Fruit fly (Drosophila melanogaster) whole organism, wandering third instar larva: Measurements from ENCODE around the gene Nckx30C.

ENCODE experiments used
- Abd-B ChIP-seq: fragments of >200 bp; optimal IDR thresholded peaks from 2 replicates; lab custom pipeline; 2017; ENCODE audit warnings: missing biosample characterization, missing genetic modification characterization
- Hnf4 ChIP-seq: fragments of 200-800 bp; sonication (Bioruptor generic); optimal IDR thresholded peaks from 2 replicates; lab custom pipeline; 2016; ENCODE audit warnings: missing biosample characterization, mild to moderate bottlenecking, missing genetic modification characterization
- OdsH ChIP-seq: fragments of 200-800 bp; sonication (Bioruptor generic); optimal IDR thresholded peaks from 2 replicates; lab custom pipeline; 2016; ENCODE audit warnings: missing biosample characterization, mild to moderate bottlenecking, missing genetic modification characterization
- h ChIP-seq: fragments of 200-800 bp; sonication (Bioruptor generic); optimal IDR thresholded peaks from 3 replicates; lab custom pipeline; 2016; ENCODE audit warnings: missing biosample characterization, mild to moderate bottlenecking, missing genetic modification characterization
- pan ChIP-seq: fragments of >200 bp; optimal IDR thresholded peaks from 2 replicates; lab custom pipeline; 2017
- usp ChIP-seq: fragments of >200 bp; optimal IDR thresholded peaks from 2 replicates; lab custom pipeline; 2017; ENCODE audit warnings: missing biosample characterization, missing genetic modification characterization

DNA sequence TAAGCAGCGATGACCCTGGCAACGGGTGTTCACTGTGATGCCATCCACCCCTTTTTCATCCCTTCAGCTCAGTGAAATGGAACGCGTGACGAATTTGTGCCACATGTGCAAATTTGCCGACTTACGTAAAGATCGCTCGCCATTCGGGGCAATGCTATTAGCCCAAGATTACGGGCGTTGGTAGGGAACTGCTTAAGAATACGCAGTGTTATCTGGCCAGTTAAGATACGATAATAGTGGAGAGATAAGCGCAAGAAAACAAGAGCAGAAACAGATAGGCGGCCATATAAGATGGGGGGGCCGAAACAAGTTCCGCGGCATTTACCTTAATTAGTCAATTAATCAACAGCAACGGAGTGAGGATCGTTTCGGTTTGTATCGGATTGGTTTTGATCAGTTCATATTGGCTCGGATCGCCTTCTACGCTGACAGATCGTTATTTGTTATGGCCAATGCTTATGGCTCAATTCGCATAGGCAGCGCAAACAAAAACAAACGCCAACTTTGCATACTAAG lies 39.7 kb upstream of the Nckx30C start:
- TF ChIP-seq OdsH (GFP tag; lab: Kevin White, UChicago) (peak; percentile 59), Hnf4 (peak; percentile 39), usp (GFP tag; lab: Kevin White, UChicago) (no peak), h (GFP tag; lab: Kevin White, UChicago) (peak; percentile 29), Abd-B (GFP tag; lab: Kevin White, UChicago) (no peak), pan (lab: Kevin White, UChicago) (no peak)
